Worm (Caenorhabditis elegans): ENCODE results near the gene F16B4.7.

Gene F16B4.7

ce11 chrV:1578572-1579230, 6.8 kb upstream of the F16B4.7 start:
- TF ChIP-seq med-1 (GFP tag; optimal IDR thresholded peaks at IDR 0.05; ENCODE audit: insufficient read depth) (no peak), flt-1 (GFP tag; IDR thresholded peaks at IDR 0.05) (no peak), klf-2 (GFP tag; conservative IDR thresholded peaks at IDR 0.05) (no peak), cog-1 (tag; optimal IDR thresholded peaks at IDR 0.05) (no peak), T22C8.4 (GFP tag; IDR thresholded peaks at IDR 0.05) (no peak), tab-1 (GFP tag; IDR thresholded peaks at IDR 0.05) (no peak), ref-1 (GFP tag; conservative IDR thresholded peaks at IDR 0.05) (no peak), ztf-29 (GFP tag; IDR thresholded peaks at IDR 0.05) (no peak), ztf-23 (GFP tag; IDR thresholded peaks at IDR 0.05) (no peak)

- TF ChIP-seq med-1 (GFP tag; optimal IDR thresholded peaks at IDR 0.05; ENCODE audit: insufficient read depth) (no peak), cog-1 (tag; optimal IDR thresholded peaks at IDR 0.05) (no peak), ztf-29 (GFP tag; IDR thresholded peaks at IDR 0.05) (no peak), flt-1 (GFP tag; IDR thresholded peaks at IDR 0.05) (no peak), klf-2 (GFP tag; conservative IDR thresholded peaks at IDR 0.05) (no peak), ref-1 (GFP tag; conservative IDR thresholded peaks at IDR 0.05) (no peak), tab-1 (GFP tag; IDR thresholded peaks at IDR 0.05) (no peak), T22C8.4 (GFP tag; IDR thresholded peaks at IDR 0.05) (no peak), ztf-23 (GFP tag; IDR thresholded peaks at IDR 0.05) (no peak)
Observed at ce11 chrV:1579790-1580189, 5.7 kb upstream of the F16B4.7 start.

ce11 chrV:1583242-1583641, 2.3 kb upstream of the F16B4.7 start:
- TF ChIP-seq ztf-23 (GFP tag; IDR thresholded peaks at IDR 0.05) (0 out of 2 replicates have a peak, but pooled peaks have one; percentile 22), flt-1 (GFP tag; IDR thresholded peaks at IDR 0.05) (no peak), ref-1 (GFP tag; conservative IDR thresholded peaks at IDR 0.05) (no peak), tab-1 (GFP tag; IDR thresholded peaks at IDR 0.05) (no peak), klf-2 (GFP tag; conservative IDR thresholded peaks at IDR 0.05) (no peak)

- no peak for TF ChIP-seq T22C8.4 (GFP tag; IDR thresholded peaks at IDR 0.05)
- no peak for TF ChIP-seq klf-2 (GFP tag; conservative IDR thresholded peaks at IDR 0.05)
- no peak for TF ChIP-seq ztf-23 (GFP tag; IDR thresholded peaks at IDR 0.05)
- TF ChIP-seq ztf-29 (GFP tag; IDR thresholded peaks at IDR 0.05) = no peak
- TF ChIP-seq flt-1 (GFP tag; IDR thresholded peaks at IDR 0.05) = no peak
- no peak for TF ChIP-seq med-1 (GFP tag; optimal IDR thresholded peaks at IDR 0.05; ENCODE audit: insufficient read depth)
- no peak for TF ChIP-seq cog-1 (tag; optimal IDR thresholded peaks at IDR 0.05)
Observed at ce11 chrV:1586906-1587305, 1.4 kb downstream of the F16B4.7 start, which contains the start of gene F16B4.6. Gene F16B4.6, plus strand, starts transcription at chrV:1587206.

ce11 chrV:1588128-1588527, 2.6 kb downstream of the F16B4.7 start, which contains the start of gene F16B4.5:
Gene F16B4.5, plus strand, starts transcription at chrV:1588428.
- TF ChIP-seq ztf-29 (GFP tag; IDR thresholded peaks at IDR 0.05) (no peak), flt-1 (GFP tag; IDR thresholded peaks at IDR 0.05) (no peak)

ce11 chrV:1593799-1594420, 8.4 kb downstream of the F16B4.7 start, which contains the start of gene F16B4.4:
Gene F16B4.4, plus strand, starts transcription at chrV:1594019.
- TF ChIP-seq flt-1 (GFP tag; IDR thresholded peaks at IDR 0.05) (no peak), ref-1 (GFP tag; conservative IDR thresholded peaks at IDR 0.05) (no peak), med-1 (GFP tag; optimal IDR thresholded peaks at IDR 0.05; ENCODE audit: insufficient read depth) (no peak), ztf-29 (GFP tag; IDR thresholded peaks at IDR 0.05) (no peak), T22C8.4 (GFP tag; IDR thresholded peaks at IDR 0.05) (no peak), cog-1 (tag; optimal IDR thresholded peaks at IDR 0.05) (no peak), tab-1 (GFP tag; IDR thresholded peaks at IDR 0.05) (no peak), ztf-23 (GFP tag; IDR thresholded peaks at IDR 0.05) (no peak), klf-2 (GFP tag; conservative IDR thresholded peaks at IDR 0.05) (no peak)

- TF ChIP-seq med-1 (GFP tag; optimal IDR thresholded peaks at IDR 0.05; ENCODE audit: insufficient read depth) = no peak
- TF ChIP-seq T22C8.4 (GFP tag; IDR thresholded peaks at IDR 0.05) = no peak
- TF ChIP-seq ref-1 (GFP tag; conservative IDR thresholded peaks at IDR 0.05) = no peak
- no peak for TF ChIP-seq tab-1 (GFP tag; IDR thresholded peaks at IDR 0.05)
- TF ChIP-seq ztf-23 (GFP tag; IDR thresholded peaks at IDR 0.05) = no peak
- TF ChIP-seq klf-2 (GFP tag; conservative IDR thresholded peaks at IDR 0.05) = no peak
Observed at ce11 chrV:1594554-1595092, 9.1 kb downstream of the F16B4.7 start.

ce11 chrV:1600561-1601088, 15.1 kb downstream of the F16B4.7 start, which contains the start of gene F16B4.2:
Gene F16B4.2, plus strand, starts transcription at chrV:1601038.
- TF ChIP-seq flt-1 (GFP tag; IDR thresholded peaks at IDR 0.05) = no peak
- no peak for TF ChIP-seq tab-1 (GFP tag; IDR thresholded peaks at IDR 0.05)
- no peak for TF ChIP-seq cog-1 (tag; optimal IDR thresholded peaks at IDR 0.05)
- no peak for TF ChIP-seq ztf-29 (GFP tag; IDR thresholded peaks at IDR 0.05)

ce11 chrV:1607790-1608189, 22.3 kb downstream of the F16B4.7 start, which contains the start of gene nhr-178:
Gene nhr-178, minus strand, starts transcription at chrV:1607953.
- TF ChIP-seq ztf-23 (GFP tag; IDR thresholded peaks at IDR 0.05) (no peak), klf-2 (GFP tag; conservative IDR thresholded peaks at IDR 0.05) (no peak), ztf-29 (GFP tag; IDR thresholded peaks at IDR 0.05) (no peak), cog-1 (tag; optimal IDR thresholded peaks at IDR 0.05) (no peak), med-1 (GFP tag; optimal IDR thresholded peaks at IDR 0.05; ENCODE audit: insufficient read depth) (no peak), flt-1 (GFP tag; IDR thresholded peaks at IDR 0.05) (no peak), tab-1 (GFP tag; IDR thresholded peaks at IDR 0.05) (no peak), ref-1 (GFP tag; conservative IDR thresholded peaks at IDR 0.05) (no peak), T22C8.4 (GFP tag; IDR thresholded peaks at IDR 0.05) (no peak)
